Worm (Caenorhabditis elegans) whole organism, L2 larva: ENCODE results near the gene Y41G9A.6.

ENCODE experiments used
- F13H6.1 ChIP-seq: sonication (generic microtip); optimal IDR thresholded peaks from 2 replicates; lab custom pipeline; 2016; ENCODE audit warnings: missing genetic modification characterization, missing compliant biosample characterization
- ZK546.5 ChIP-seq: sonication (generic microtip); optimal IDR thresholded peaks from 2 replicates; lab custom pipeline; 2017; ENCODE audit warnings: missing biosample characterization, missing genetic modification characterization
- alr-1 ChIP-seq: fragments of 150-350 bp; optimal IDR thresholded peaks from 2 replicates; lab custom pipeline; 2014; ENCODE audit warnings: missing biosample characterization, missing genetic modification characterization
- aly-2 ChIP-seq: fragments of 150-350 bp; optimal IDR thresholded peaks from 2 replicates; lab custom pipeline; 2014; ENCODE audit warnings: missing biosample characterization, missing genetic modification characterization
- ama-1 ChIP-seq: fragments of 150-350 bp; optimal IDR thresholded peaks from 2 replicates; lab custom pipeline; 2018; ENCODE audit warnings: inconsistent platforms
- blmp-1 ChIP-seq: sonication (generic microtip); optimal IDR thresholded peaks from 2 replicates; lab custom pipeline; 2017; ENCODE audit warnings: missing genetic modification characterization, mild to moderate bottlenecking, missing compliant biosample characterization, antibody characterized with exemption, moderate library complexity; ENCODE audit not compliant: insufficient read depth
- ceh-16 ChIP-seq: fragments of 150-350 bp; optimal IDR thresholded peaks from 2 replicates; lab custom pipeline; 2014; ENCODE audit warnings: missing biosample characterization, missing genetic modification characterization
- ceh-82 ChIP-seq: fragments of 150-350 bp; optimal IDR thresholded peaks from 2 replicates; lab custom pipeline; 2014; ENCODE audit warnings: missing biosample characterization, missing genetic modification characterization
- dmd-4 ChIP-seq: sonication (generic microtip); optimal IDR thresholded peaks from 2 replicates; lab custom pipeline; 2017; ENCODE audit warnings: missing biosample characterization, missing genetic modification characterization
- egl-27 ChIP-seq: sonication (generic microtip); optimal IDR thresholded peaks from 3 replicates; lab custom pipeline; 2017; ENCODE audit warnings: missing biosample characterization, missing genetic modification reagents, missing genetic modification characterization
- fos-1 ChIP-seq: fragments of 150-350 bp; optimal IDR thresholded peaks from 2 replicates; lab custom pipeline; 2014; ENCODE audit warnings: missing biosample characterization, missing genetic modification characterization
- lin-11 ChIP-seq: fragments of 150-350 bp; sonication (generic microtip); optimal IDR thresholded peaks from 2 replicates; lab custom pipeline; 2014; ENCODE audit warnings: missing biosample characterization, missing genetic modification characterization, inconsistent platforms, mixed read lengths
- lin-13 ChIP-seq: fragments of 150-350 bp; optimal IDR thresholded peaks from 2 replicates; lab custom pipeline; 2014; ENCODE audit warnings: missing biosample characterization, missing genetic modification reagents, missing genetic modification characterization
- lsy-2 ChIP-seq, 2 experiments: fragments of 150-350 bp in 1 of 2; sonication (generic microtip) in 1 of 2; optimal IDR thresholded peaks; 2 replicates each; lab custom pipeline; 2014 to 2017; ENCODE audit warnings: missing biosample characterization in 2 of 2, missing genetic modification characterization in 2 of 2
- mab-5 ChIP-seq: fragments of 150-350 bp; optimal IDR thresholded peaks from 2 replicates; lab custom pipeline; 2014; ENCODE audit warnings: missing biosample characterization, missing genetic modification characterization
- mbf-1 ChIP-seq: sonication (generic microtip); optimal IDR thresholded peaks from 2 replicates; lab custom pipeline; 2017; ENCODE audit warnings: missing biosample characterization, missing genetic modification characterization
- mdl-1 ChIP-seq, 2 experiments: fragments of 150-350 bp in 1 of 2; sonication (generic microtip) in 1 of 2; optimal IDR thresholded peaks; 2 replicates each; lab custom pipeline; 2017; ENCODE audit warnings: missing biosample characterization in 2 of 2, missing genetic modification characterization in 2 of 2
- nhr-10 ChIP-seq: sonication (generic microtip); optimal IDR thresholded peaks from 2 replicates; lab custom pipeline; 2017; ENCODE audit warnings: missing biosample characterization, missing genetic modification characterization
- nhr-21 ChIP-seq: fragments of 150-350 bp; optimal IDR thresholded peaks from 2 replicates; lab custom pipeline; 2014; ENCODE audit warnings: missing biosample characterization, missing genetic modification characterization
- nhr-237 ChIP-seq: fragments of 150-350 bp; optimal IDR thresholded peaks from 2 replicates; lab custom pipeline; 2014; ENCODE audit warnings: missing biosample characterization, missing genetic modification characterization
- nhr-77 ChIP-seq: fragments of 150-350 bp; optimal IDR thresholded peaks from 2 replicates; lab custom pipeline; 2014; ENCODE audit warnings: missing biosample characterization, missing genetic modification characterization
- peb-1 ChIP-seq: fragments of 150-350 bp; optimal IDR thresholded peaks from 2 replicates; lab custom pipeline; 2014; ENCODE audit warnings: missing biosample characterization, missing genetic modification characterization
- sem-4 ChIP-seq: fragments of 150-350 bp; optimal IDR thresholded peaks from 2 replicates; lab custom pipeline; 2014; ENCODE audit warnings: missing biosample characterization, missing genetic modification reagents, missing genetic modification characterization
- skn-1 ChIP-seq: sonication (generic microtip); optimal IDR thresholded peaks from 2 replicates; lab custom pipeline; 2017; ENCODE audit warnings: missing biosample characterization, missing genetic modification characterization
- sma-9 ChIP-seq, 2 experiments: fragments of 150-350 bp in 1 of 2; sonication (generic microtip) in 1 of 2; optimal IDR thresholded peaks; 2 replicates each; lab custom pipeline; 2014 to 2016; ENCODE audit warnings: missing genetic modification characterization in 2 of 2, mild to moderate bottlenecking in 1 of 2, missing biosample characterization in 1 of 2, missing compliant biosample characterization in 1 of 2, missing genetic modification reagents in 1 of 2, moderate library complexity in 1 of 2
- unc-39 ChIP-seq: fragments of 150-350 bp; optimal IDR thresholded peaks from 2 replicates; lab custom pipeline; 2014; ENCODE audit warnings: missing biosample characterization, missing genetic modification characterization
- unc-62 ChIP-seq: fragments of 150-350 bp; optimal IDR thresholded peaks from 2 replicates; lab custom pipeline; 2014; ENCODE audit warnings: missing biosample characterization, missing genetic modification reagents, missing genetic modification characterization
- zag-1 ChIP-seq: fragments of 150-350 bp; optimal IDR thresholded peaks from 2 replicates; lab custom pipeline; 2014; ENCODE audit warnings: missing biosample characterization, missing genetic modification characterization
- ztf-1 ChIP-seq: fragments of 200-800 bp; sonication (Bioruptor generic); conservative IDR thresholded peaks from 2 replicates; pipeline ENCODE4 v1.3.6; 2022; ENCODE audit warnings: missing genetic modification characterization, missing compliant biosample characterization
- ztf-11 ChIP-seq: sonication (generic microtip); optimal IDR thresholded peaks from 2 replicates; lab custom pipeline; 2017; ENCODE audit warnings: missing biosample characterization, missing genetic modification characterization
- ztf-4 ChIP-seq: fragments of 150-350 bp; optimal IDR thresholded peaks from 2 replicates; lab custom pipeline; 2014; ENCODE audit warnings: missing biosample characterization, missing genetic modification characterization

Gene Y41G9A.6

ce11 chrX:3049233-3049632, 45.6 kb upstream of the Y41G9A.6 start (continued):
- peak; percentile 56 for TF ChIP-seq egl-27
- no peak for TF ChIP-seq ztf-11 (tag; lab: Kevin White, UChicago)
- TF ChIP-seq ceh-16 (tag; lab: Kevin White, UChicago) = no peak
- TF ChIP-seq nhr-10 = no peak
- TF ChIP-seq lsy-2 (tag; optimal IDR thresholded peaks at IDR 0.05; lab: Kevin White, UChicago) = peak in 1 of 2 experiments; percentile 60
- peak; percentile 76 for TF ChIP-seq F13H6.1
- TF ChIP-seq unc-39 (tag; lab: Kevin White, UChicago) = no peak
- no peak for TF ChIP-seq lin-13 (GFP tag; lab: Kevin White, UChicago)

- TF ChIP-seq blmp-1 = no peak
- no peak for TF ChIP-seq unc-39 (tag; lab: Kevin White, UChicago)
- TF ChIP-seq zag-1 = no peak
- TF ChIP-seq skn-1 (tag; lab: Kevin White, UChicago) = no peak
- TF ChIP-seq nhr-77 (tag; lab: Kevin White, UChicago) = no peak
- TF ChIP-seq sma-9 (GFP tag; optimal IDR thresholded peaks at IDR 0.05; lab: Kevin White, UChicago) = no peak
- no peak for TF ChIP-seq sma-9 (tag; optimal IDR thresholded peaks at IDR 0.05; lab: Kevin White, UChicago)
- no peak for TF ChIP-seq ztf-1 (GFP tag; lab: Robert Waterston, UW)
- TF ChIP-seq fos-1 (tag; lab: Kevin White, UChicago) = no peak
- TF ChIP-seq alr-1 (tag; lab: Kevin White, UChicago) = no peak
- no peak for TF ChIP-seq nhr-21 (tag; lab: Kevin White, UChicago)
- no peak for TF ChIP-seq aly-2 (tag; lab: Kevin White, UChicago)
These were observed 45.1 kb upstream of the Y41G9A.6 start for ce11 chrX:3048696-3049095.

- TF ChIP-seq sem-4 (tag; lab: Kevin White, UChicago) (no peak), fos-1 (tag; lab: Kevin White, UChicago) (peak; percentile 52)
These were observed 43.6 kb upstream of the Y41G9A.6 start for ce11 chrX:3047224-3047623.

- TF ChIP-seq egl-27 = no peak
- no peak for TF ChIP-seq sem-4 (tag; lab: Kevin White, UChicago)
- TF ChIP-seq blmp-1 = no peak
- TF ChIP-seq lin-11 (tag; lab: Kevin White, UChicago) = no peak
- TF ChIP-seq lin-13 (GFP tag; lab: Kevin White, UChicago) = no peak
These were observed 41.9 kb upstream of the Y41G9A.6 start, which contains the start of gene cnnm-3 for ce11 chrX:3045466-3045865. TSS of gene cnnm-3 (minus strand) at chrX:3045847.

- no peak for TF ChIP-seq unc-62 (GFP tag; lab: Kevin White, UChicago)
- TF ChIP-seq mab-5 = no peak
- no peak for TF ChIP-seq peb-1
- TF ChIP-seq ceh-82 = no peak
- TF ChIP-seq nhr-77 (tag; lab: Kevin White, UChicago) = no peak
- TF ChIP-seq dmd-4 (tag; lab: Kevin White, UChicago) = no peak
- no peak for TF ChIP-seq sem-4 (tag; lab: Kevin White, UChicago)
- TF ChIP-seq ZK546.5 (tag; lab: Kevin White, UChicago) = no peak
- no peak for TF ChIP-seq ama-1 (lab: Kevin White, UChicago)
- TF ChIP-seq blmp-1 = no peak
- TF ChIP-seq nhr-237 = no peak
- no peak for TF ChIP-seq zag-1
- TF ChIP-seq ztf-4 (tag; lab: Kevin White, UChicago) = no peak
These were observed 37.0 kb upstream of the Y41G9A.6 start for ce11 chrX:3040609-3041008.

ce11 chrX:3040021-3040420, 36.4 kb upstream of the Y41G9A.6 start:
- no peak for TF ChIP-seq blmp-1
- no peak for TF ChIP-seq fos-1 (tag; lab: Kevin White, UChicago)
- TF ChIP-seq skn-1 (tag; lab: Kevin White, UChicago) = no peak
- TF ChIP-seq mdl-1 (tag; optimal IDR thresholded peaks at IDR 0.05; lab: Kevin White, UChicago) = no peak
- no peak for TF ChIP-seq unc-62 (GFP tag; lab: Kevin White, UChicago)
- TF ChIP-seq egl-27 = no peak
- no peak for TF ChIP-seq mbf-1 (tag; lab: Kevin White, UChicago)
- no peak for TF ChIP-seq nhr-77 (tag; lab: Kevin White, UChicago)
- no peak for TF ChIP-seq mab-5
- no peak for TF ChIP-seq ceh-82
- TF ChIP-seq, all 48 proteins: peak for 0
